Worm (Caenorhabditis elegans): ENCODE measurements around the gene C30B5.17.

DNA sequence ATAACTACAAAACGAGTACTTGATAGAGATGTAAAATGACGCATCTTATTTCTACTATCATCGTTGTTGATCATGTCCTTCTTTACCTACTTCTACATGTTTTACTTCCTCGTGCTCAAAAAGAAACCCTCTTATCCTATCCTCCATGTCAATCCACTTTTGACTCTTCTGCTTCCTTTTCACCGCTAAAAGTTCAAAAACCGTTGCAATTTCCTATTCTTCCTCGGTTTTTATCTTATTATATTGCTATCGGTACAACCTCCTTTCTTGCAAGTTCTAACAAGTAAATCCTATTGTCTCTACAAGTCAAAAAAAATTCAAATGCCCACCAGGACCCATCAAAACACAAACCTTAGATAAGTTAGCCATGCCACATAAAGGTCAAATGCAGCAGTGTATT lies 4.4 kb upstream of the C30B5.17 start:
- no peak for TF ChIP-seq ztf-29 (GFP tag; IDR thresholded peaks at IDR 0.05)
- TF ChIP-seq tab-1 (GFP tag; IDR thresholded peaks at IDR 0.05) = no peak
- no peak for TF ChIP-seq med-1 (GFP tag; optimal IDR thresholded peaks at IDR 0.05; ENCODE audit: insufficient read depth)
- no peak for TF ChIP-seq klf-2 (GFP tag; conservative IDR thresholded peaks at IDR 0.05)
- TF ChIP-seq cog-1 (tag; optimal IDR thresholded peaks at IDR 0.05) = no peak
